Fruit fly (Drosophila melanogaster): ENCODE data around the gene Mct1.

Gene Mct1

dm6 chrX:2222181-2222790, 33.3 kb downstream of the Mct1 start, which contains the start of gene Vinc:
Gene Vinc, minus strand, starts transcription at chrX:2222567.
- peak; percentile 67 for TF ChIP-seq noc (tag; optimal IDR thresholded peaks at IDR 0.05)

- TF ChIP-seq noc (tag; optimal IDR thresholded peaks at IDR 0.05), result no peak
Measured at dm6 chrX:2223454-2223853, 34.5 kb downstream of the Mct1 start, which contains the start of gene CG14052. Gene CG14052, plus strand, starts transcription at chrX:2223754.

dm6 chrX:2225138-2225537, 36.1 kb downstream of the Mct1 start, which contains the start of gene pcx:
Gene pcx, plus strand, starts transcription at chrX:2225296.
- TF ChIP-seq noc (tag; optimal IDR thresholded peaks at IDR 0.05), result no peak

- TF ChIP-seq noc (tag; optimal IDR thresholded peaks at IDR 0.05), result no peak
Measured at dm6 chrX:2241842-2242241, 52.9 kb downstream of the Mct1 start, which contains the start of gene kz. Gene kz, minus strand, starts transcription at chrX:2242035.

dm6 chrX:2242897-2243296, 53.9 kb downstream of the Mct1 start:
- TF ChIP-seq noc (tag; optimal IDR thresholded peaks at IDR 0.05), result no peak

dm6 chrX:2244753-2245152, 55.8 kb downstream of the Mct1 start:
- no peak for TF ChIP-seq noc (tag; optimal IDR thresholded peaks at IDR 0.05)

dm6 chrX:2245931-2246330, 56.9 kb downstream of the Mct1 start, which contains the start of gene Or2a:
Gene Or2a, plus strand, starts transcription at chrX:2246231.
- no peak for TF ChIP-seq noc (tag; optimal IDR thresholded peaks at IDR 0.05)

dm6 chrX:2249763-2250162, 60.8 kb downstream of the Mct1 start, which contains the start of gene crn:
Gene crn, minus strand, starts transcription at chrX:2249983.
- TF ChIP-seq noc (tag; optimal IDR thresholded peaks at IDR 0.05), result no peak

- no peak for TF ChIP-seq noc (tag; optimal IDR thresholded peaks at IDR 0.05)
Measured at dm6 chrX:2251688-2252087, 62.7 kb downstream of the Mct1 start, which contains the start of gene CG3191. Gene CG3191, minus strand, starts transcription at chrX:2251993.

- TF ChIP-seq noc (tag; optimal IDR thresholded peaks at IDR 0.05), result no peak
Measured at dm6 chrX:2254020-2254626, 65.1 kb downstream of the Mct1 start, which contains the start of gene CG3091. Gene CG3091, minus strand, starts transcription at chrX:2254197.
